Worm (Caenorhabditis elegans): ENCODE data around the gene F40B5.2.

- TF ChIP-seq ztf-29 (GFP tag; IDR thresholded peaks at IDR 0.05) (no peak), ref-1 (GFP tag; conservative IDR thresholded peaks at IDR 0.05) (no peak)
Measured at ce11 chrX:8419252-8419651, 51.6 kb downstream of the F40B5.2 start.
